Worm (Caenorhabditis elegans): ENCODE data around the gene C08F1.12.
A peak's percentile ranks its signal among the peaks of the same experiment; 100 is the strongest.

DNA sequence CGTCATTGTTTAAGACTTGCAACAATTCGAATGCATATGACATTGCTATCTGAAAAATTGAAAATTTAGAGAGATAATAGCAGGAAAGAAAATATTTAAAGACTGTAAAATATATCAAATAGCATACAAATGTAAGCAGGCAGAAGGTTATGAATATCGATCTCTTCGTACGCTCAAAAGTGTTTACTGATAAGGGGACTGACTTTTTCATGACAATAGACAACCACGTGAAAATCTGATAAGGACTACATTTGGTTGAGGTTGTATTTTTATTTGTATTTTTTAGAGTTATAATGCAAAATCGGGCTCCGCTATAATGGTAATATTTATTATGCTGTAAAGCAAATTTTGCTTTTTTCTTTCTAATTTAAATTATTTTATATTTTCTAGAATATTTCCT, 36.6 kb upstream of the C08F1.12 start, which contains the start of the genes C52E2.5 and C52E2.4:
- TF ChIP-seq Y48G9A.11 (GFP tag; IDR thresholded peaks at IDR 0.05) (no peak), snpc-4 (tag; optimal IDR thresholded peaks at IDR 0.05) (no peak), duxl-1 (tag; optimal IDR thresholded peaks at IDR 0.05; ENCODE audit: poor library complexity) (peak; percentile 49), egl-27 (tag; optimal IDR thresholded peaks at IDR 0.05) (no peak), pqm-1 (tag; optimal IDR thresholded peaks at IDR 0.05) (peak; percentile 87), nhr-77 (tag; optimal IDR thresholded peaks at IDR 0.05) (no peak), lin-15B (tag; optimal IDR thresholded peaks at IDR 0.05) (no peak), nhr-25 (tag; optimal IDR thresholded peaks at IDR 0.05; ENCODE audit: borderline replicate concordance, insufficient read depth) (no peak), nhr-10 (tag; optimal IDR thresholded peaks at IDR 0.05) (no peak), lin-39 (tag; optimal IDR thresholded peaks at IDR 0.05) (no peak), lin-38 (GFP tag; IDR thresholded peaks at IDR 0.05) (no peak), zag-1 (tag; optimal IDR thresholded peaks at IDR 0.05) (no peak)

All from whole organism, L4 larva.